Fruit fly (Drosophila melanogaster) whole organism, embryonic: ENCODE measurements around the gene CG12171.
A peak's percentile ranks its signal among the peaks of the same experiment; 100 is the strongest.

Experiments used
- Bdp1 ChIP-seq: fragments of 200-800 bp; sonication (Bioruptor generic); optimal IDR thresholded peaks from 3 replicates; lab custom pipeline; 2016; ENCODE audit warnings: missing biosample characterization, missing genetic modification characterization
- Bgb ChIP-seq: fragments of 200-800 bp; sonication (Bioruptor generic); IDR thresholded peaks from 2 replicates; pipeline ENCODE4 v1.3.6; 2022; ENCODE audit warnings: missing biosample characterization, missing genetic modification characterization; ENCODE audit not compliant: partially characterized antibody
- CG10267 ChIP-seq: fragments of 200-800 bp; sonication (Bioruptor generic); optimal IDR thresholded peaks from 2 replicates; lab custom pipeline; 2018; ENCODE audit warnings: missing biosample characterization, mild to moderate bottlenecking, missing genetic modification characterization, moderate library complexity
- CG10431 ChIP-seq: fragments of 200-800 bp; sonication (Bioruptor generic); optimal IDR thresholded peaks from 3 replicates; lab custom pipeline; 2018; ENCODE audit warnings: missing biosample characterization, mild to moderate bottlenecking, missing genetic modification characterization
- CG10959 ChIP-seq: fragments of 200-800 bp; sonication (Bioruptor generic); IDR thresholded peaks from 2 replicates; pipeline ENCODE4 v1.3.6; 2022; ENCODE audit warnings: missing biosample characterization, missing genetic modification characterization
- CG11093 ChIP-seq: fragments of 200-800 bp; sonication (Bioruptor generic); IDR thresholded peaks from 3 replicates; pipeline ENCODE4 v1.3.6; 2022; ENCODE audit warnings: missing biosample characterization, missing genetic modification characterization
- CG11723 ChIP-seq: fragments of 200-800 bp; sonication (Bioruptor generic); optimal IDR thresholded peaks from 2 replicates; lab custom pipeline; 2017; ENCODE audit warnings: missing biosample characterization, mild to moderate bottlenecking, missing genetic modification characterization
- CG13123 ChIP-seq: fragments of 200-800 bp; sonication (Bioruptor generic); optimal IDR thresholded peaks from 2 replicates; lab custom pipeline; 2016; ENCODE audit warnings: missing biosample characterization, missing genetic modification characterization
- CG13424 ChIP-seq: fragments of 200-800 bp; sonication (Bioruptor generic); optimal IDR thresholded peaks from 2 replicates; lab custom pipeline; 2019; ENCODE audit warnings: missing biosample characterization, mild to moderate bottlenecking, missing genetic modification characterization, moderate library complexity
- CG14050 ChIP-seq: fragments of 200-800 bp; sonication (Bioruptor generic); IDR thresholded peaks from 3 replicates; pipeline ENCODE4 v1.3.6; 2022; ENCODE audit warnings: missing biosample characterization, missing genetic modification characterization
- CG14441 ChIP-seq: fragments of 200-800 bp; sonication (Bioruptor generic); IDR thresholded peaks from 2 replicates; pipeline ENCODE4 v1.3.6; 2022; ENCODE audit warnings: missing biosample characterization, missing genetic modification characterization
- CG14710 ChIP-seq: fragments of 200-800 bp; sonication (Bioruptor generic); optimal IDR thresholded peaks from 3 replicates; lab custom pipeline; 2019; ENCODE audit warnings: missing biosample characterization, mild to moderate bottlenecking, missing genetic modification characterization, moderate library complexity
- CG1529 ChIP-seq: fragments of 200-800 bp; sonication (Bioruptor generic); optimal IDR thresholded peaks from 3 replicates; lab custom pipeline; 2018; ENCODE audit warnings: missing biosample characterization, missing genetic modification characterization
- CG15601 ChIP-seq: fragments of 200-800 bp; sonication (Bioruptor generic); optimal IDR thresholded peaks from 3 replicates; lab custom pipeline; 2019; ENCODE audit warnings: missing biosample characterization, mild to moderate bottlenecking, missing genetic modification characterization, moderate library complexity
- CG15696 ChIP-seq: fragments of 200-800 bp; sonication (Bioruptor generic); optimal IDR thresholded peaks from 2 replicates; lab custom pipeline; 2019; ENCODE audit warnings: missing biosample characterization, mild to moderate bottlenecking, missing genetic modification characterization, moderate library complexity
- CG2199 ChIP-seq: fragments of 200-800 bp; sonication (Bioruptor generic); IDR thresholded peaks from 3 replicates; pipeline ENCODE4 v1.3.6; 2022; ENCODE audit warnings: missing biosample characterization, missing genetic modification characterization
- CG30403 ChIP-seq: fragments of 200-800 bp; sonication (Bioruptor generic); optimal IDR thresholded peaks from 3 replicates; lab custom pipeline; 2016; ENCODE audit warnings: missing biosample characterization, missing genetic modification characterization
- CG31388 ChIP-seq: fragments of 200-800 bp; sonication (Bioruptor generic); optimal IDR thresholded peaks from 2 replicates; lab custom pipeline; 2016; ENCODE audit warnings: missing biosample characterization, missing genetic modification characterization
- CG32767 ChIP-seq: fragments of 200-800 bp; sonication (Bioruptor generic); IDR thresholded peaks from 2 replicates; pipeline ENCODE4 v1.3.6; 2022; ENCODE audit warnings: missing biosample characterization, missing genetic modification characterization
- CG4707 ChIP-seq: fragments of 200-800 bp; sonication (Bioruptor generic); optimal IDR thresholded peaks from 2 replicates; lab custom pipeline; 2018; ENCODE audit warnings: missing biosample characterization, mild to moderate bottlenecking, missing genetic modification characterization, moderate library complexity
- CG4730 ChIP-seq: fragments of 200-800 bp; sonication (Bioruptor generic); IDR thresholded peaks from 2 replicates; pipeline ENCODE4 v1.3.6; 2022; ENCODE audit warnings: missing biosample characterization, missing genetic modification characterization
- CG6272 ChIP-seq: fragments of 200-800 bp; sonication (Bioruptor generic); IDR thresholded peaks from 2 replicates; pipeline ENCODE4 v1.3.6; 2022; ENCODE audit warnings: missing biosample characterization, missing genetic modification characterization
- CG9727 ChIP-seq: fragments of 200-800 bp; sonication (Bioruptor generic); optimal IDR thresholded peaks from 3 replicates; lab custom pipeline; 2017; ENCODE audit warnings: missing biosample characterization, mild to moderate bottlenecking, missing genetic modification characterization
- CrebB ChIP-seq: fragments of 200-800 bp; sonication (Bioruptor generic); optimal IDR thresholded peaks from 3 replicates; lab custom pipeline; 2018; ENCODE audit warnings: missing biosample characterization, mild to moderate bottlenecking, missing genetic modification characterization
- Drgx ChIP-seq: fragments of 200-800 bp; sonication (Bioruptor generic); IDR thresholded peaks from 2 replicates; pipeline ENCODE4 v1.3.6; 2022; ENCODE audit warnings: missing biosample characterization, missing genetic modification characterization
- Fer1 ChIP-seq: fragments of 200-800 bp; sonication (Bioruptor generic); optimal IDR thresholded peaks from 2 replicates; lab custom pipeline; 2017; ENCODE audit warnings: missing biosample characterization, mild to moderate bottlenecking, missing genetic modification characterization
- Lpt ChIP-seq: fragments of >200 bp; optimal IDR thresholded peaks from 2 replicates; lab custom pipeline; 2018; ENCODE audit warnings: missing biosample characterization, missing genetic modification characterization
- Myb ChIP-seq: fragments of 200-800 bp; sonication (Bioruptor generic); optimal IDR thresholded peaks from 2 replicates; lab custom pipeline; 2016; ENCODE audit warnings: missing biosample characterization, missing genetic modification characterization
- Rfx ChIP-seq: fragments of 200-800 bp; sonication (Bioruptor generic); IDR thresholded peaks from 2 replicates; pipeline ENCODE4 v1.3.6; 2022; ENCODE audit warnings: missing biosample characterization, missing genetic modification characterization
- Sin3A ChIP-seq: fragments of >200 bp; optimal IDR thresholded peaks from 2 replicates; lab custom pipeline; 2018
- Sry-δ ChIP-seq: fragments of 200-800 bp; sonication (Bioruptor generic); optimal IDR thresholded peaks from 2 replicates; lab custom pipeline; 2016; ENCODE audit warnings: missing biosample characterization, missing genetic modification characterization
- Xrp1 ChIP-seq: fragments of 200-800 bp; sonication (Bioruptor generic); IDR thresholded peaks from 2 replicates; pipeline ENCODE4 v1.3.6; 2022; ENCODE audit warnings: missing biosample characterization, missing genetic modification characterization
- caup ChIP-seq: fragments of 200-800 bp; sonication (Bioruptor generic); optimal IDR thresholded peaks from 3 replicates; lab custom pipeline; 2017; ENCODE audit warnings: missing biosample characterization, mild to moderate bottlenecking, missing genetic modification characterization, moderate library complexity; ENCODE audit not compliant: severe bottlenecking
- corto ChIP-seq: fragments of 200-800 bp; sonication (Bioruptor generic); optimal IDR thresholded peaks from 2 replicates; lab custom pipeline; 2016; ENCODE audit warnings: missing biosample characterization, mild to moderate bottlenecking, missing genetic modification characterization, moderate library complexity
- emc ChIP-seq: fragments of 200-800 bp; sonication (Bioruptor generic); optimal IDR thresholded peaks from 2 replicates; lab custom pipeline; 2016; ENCODE audit warnings: missing biosample characterization, missing genetic modification characterization
- exex ChIP-seq: fragments of 200-800 bp; sonication (Bioruptor generic); optimal IDR thresholded peaks from 4 replicates; lab custom pipeline; 2018; ENCODE audit warnings: missing biosample characterization, mild to moderate bottlenecking, missing genetic modification characterization, moderate library complexity
- fu2 ChIP-seq: fragments of 200-800 bp; sonication (Bioruptor generic); optimal IDR thresholded peaks from 2 replicates; lab custom pipeline; 2016; ENCODE audit warnings: missing biosample characterization, missing genetic modification characterization
- her ChIP-seq: fragments of 200-800 bp; sonication (Bioruptor generic); optimal IDR thresholded peaks from 2 replicates; lab custom pipeline; 2016; ENCODE audit warnings: missing biosample characterization, missing genetic modification characterization
- kay ChIP-seq: fragments of 200-800 bp; sonication (Bioruptor generic); optimal IDR thresholded peaks from 2 replicates; lab custom pipeline; 2016; ENCODE audit warnings: missing biosample characterization, missing genetic modification characterization
- lmd ChIP-seq: fragments of 200-800 bp; sonication (Bioruptor generic); IDR thresholded peaks from 2 replicates; pipeline ENCODE4 v1.3.6; 2022; ENCODE audit warnings: missing biosample characterization, missing genetic modification characterization
- pum ChIP-seq: fragments of 200-800 bp; sonication (Bioruptor generic); optimal IDR thresholded peaks from 2 replicates; lab custom pipeline; 2016; ENCODE audit warnings: missing biosample characterization, missing genetic modification characterization
- scrt ChIP-seq: fragments of 200-800 bp; sonication (Bioruptor generic); optimal IDR thresholded peaks from 2 replicates; lab custom pipeline; 2018; ENCODE audit warnings: missing biosample characterization, mild to moderate bottlenecking, missing genetic modification characterization, moderate library complexity
- slou ChIP-seq: fragments of 200-800 bp; sonication (Bioruptor generic); optimal IDR thresholded peaks from 3 replicates; lab custom pipeline; 2016; ENCODE audit warnings: missing biosample characterization, missing genetic modification characterization
- stwl ChIP-seq: fragments of 200-800 bp; sonication (Bioruptor generic); optimal IDR thresholded peaks from 3 replicates; lab custom pipeline; 2018; ENCODE audit warnings: missing biosample characterization, mild to moderate bottlenecking, missing genetic modification characterization, moderate library complexity
- sug ChIP-seq: fragments of 200-800 bp; optimal IDR thresholded peaks from 2 replicates; lab custom pipeline; 2019; ENCODE audit warnings: missing biosample characterization, mild to moderate bottlenecking, missing genetic modification characterization, moderate library complexity
- tin ChIP-seq: fragments of 200-800 bp; sonication (Bioruptor generic); optimal IDR thresholded peaks from 3 replicates; lab custom pipeline; 2016; ENCODE audit warnings: missing biosample characterization, missing genetic modification characterization
- tna ChIP-seq: fragments of 200-800 bp; sonication (Bioruptor generic); IDR thresholded peaks from 2 replicates; pipeline ENCODE4 v1.3.6; 2022; ENCODE audit warnings: missing biosample characterization, missing genetic modification characterization; ENCODE audit not compliant: partially characterized antibody
- unpg ChIP-seq: fragments of 200-800 bp; sonication (Bioruptor generic); optimal IDR thresholded peaks from 3 replicates; lab custom pipeline; 2018; ENCODE audit warnings: missing biosample characterization, mild to moderate bottlenecking, missing genetic modification characterization, moderate library complexity
- usp ChIP-seq: fragments of >200 bp; optimal IDR thresholded peaks from 2 replicates; lab custom pipeline; 2017; ENCODE audit warnings: missing biosample characterization, missing genetic modification characterization
- vnd ChIP-seq: fragments of 200-800 bp; sonication (Bioruptor generic); IDR thresholded peaks from 3 replicates; pipeline ENCODE4 v1.3.6; 2022; ENCODE audit warnings: missing biosample characterization, missing genetic modification characterization; ENCODE audit not compliant: partially characterized antibody

CG12171 gene

DNA sequence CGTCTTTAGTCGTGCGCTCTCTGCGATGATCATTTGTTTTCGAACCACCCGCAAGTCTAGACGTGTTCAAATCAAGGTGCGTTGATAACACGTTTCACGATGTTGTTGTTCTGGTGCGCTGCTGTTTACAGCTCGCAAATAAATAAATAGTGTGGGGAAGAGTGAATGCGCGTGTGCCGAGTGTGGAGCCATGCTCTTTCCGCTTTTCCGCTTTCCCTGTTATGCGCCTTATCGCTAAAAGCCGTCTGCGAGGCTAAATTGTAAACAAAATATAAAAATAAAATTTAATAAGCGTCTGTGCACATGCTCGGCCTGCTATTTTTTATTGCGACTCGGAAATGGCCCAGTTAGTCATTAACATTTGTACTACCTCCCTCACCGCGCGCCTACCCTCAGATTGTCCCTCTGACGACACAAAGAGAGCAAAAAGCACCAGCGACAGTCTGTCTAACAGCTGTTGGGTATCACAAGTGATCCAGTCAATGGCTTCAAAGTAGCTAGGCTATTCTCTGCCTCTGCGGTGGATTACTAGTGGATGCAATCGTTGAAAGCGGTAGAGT is 39.3 kb downstream of the CG12171 start (continued):
- TF ChIP-seq tna (GFP tag; lab: Robert Waterston, UW) (no peak), Myb (peak; percentile 19), CrebB (tag; lab: Kevin White, UChicago) (peak; percentile 92), CG14710 (tag; lab: Kevin White, UChicago) (peak; percentile 72), CG13123 (GFP tag; lab: Kevin White, UChicago) (peak; percentile 71), Sin3A (lab: Kevin White, UChicago) (no peak), CG10431 (GFP tag; lab: Kevin White, UChicago) (peak; percentile 89), CG32767 (GFP tag; lab: Robert Waterston, UW) (peak; percentile 48; the same call in 1 of the 2 replicates), slou (no peak), Fer1 (peak; percentile 93), Bdp1 (GFP tag; lab: Kevin White, UChicago) (peak; percentile 23), Rfx (GFP tag; lab: Robert Waterston, UW) (peak; percentile 63; the same call in 1 of the 2 replicates), CG14050 (GFP tag; lab: Robert Waterston, UW) (0 out of 3 replicates have a peak, but pooled peaks have one; percentile 12), CG4707 (GFP tag; lab: Kevin White, UChicago) (peak; percentile 93), her (GFP tag; lab: Kevin White, UChicago) (peak; percentile 82), CG15696 (peak; percentile 80), scrt (GFP tag; lab: Kevin White, UChicago) (no peak), CG11723 (GFP tag; lab: Kevin White, UChicago) (peak; percentile 87), usp (no peak), CG14441 (GFP tag; lab: Robert Waterston, UW) (0 out of 2 replicates have a peak, but pooled peaks have one; percentile 38), caup (GFP tag; lab: Kevin White, UChicago) (peak; percentile 90), CG2199 (peak; percentile 74; the same call in 2 of the 3 replicates), tin (GFP tag; lab: Kevin White, UChicago) (peak; percentile 34), Drgx (peak; percentile 38; the same call in 1 of the 2 replicates), CG6272 (GFP tag; lab: Robert Waterston, UW) (no peak), CG13424 (tag; lab: Kevin White, UChicago) (peak; percentile 70), CG15601 (tag; lab: Kevin White, UChicago) (peak; percentile 94), sug (tag; lab: Kevin White, UChicago) (peak; percentile 98), pum (peak; percentile 40), CG11093 (GFP tag; lab: Robert Waterston, UW) (peak; percentile 36; the same call in 1 of the 3 replicates), CG10267 (tag; lab: Kevin White, UChicago) (peak; percentile 44), CG30403 (GFP tag; lab: Kevin White, UChicago) (no peak), exex (tag; lab: Kevin White, UChicago) (peak; percentile 78), stwl (no peak), kay (GFP tag; lab: Kevin White, UChicago) (peak; percentile 52), emc (GFP tag; lab: Kevin White, UChicago) (no peak), CG31388 (GFP tag; lab: Kevin White, UChicago) (no peak), unpg (peak; percentile 78), Bgb (peak; percentile 31; the same call in 1 of the 2 replicates), CG1529 (peak; percentile 87), CG4730 (GFP tag; lab: Robert Waterston, UW) (peak; percentile 16; the same call in 1 of the 2 replicates), CG10959 (GFP tag; lab: Robert Waterston, UW) (no peak), Lpt (GFP tag; lab: Kevin White, UChicago) (no peak), vnd (GFP tag; lab: Robert Waterston, UW) (no peak), lmd (GFP tag; lab: Robert Waterston, UW) (no peak), Xrp1 (peak; percentile 73), Sry-δ (GFP tag; lab: Kevin White, UChicago) (peak; percentile 7), fu2 (GFP tag; lab: Kevin White, UChicago) (peak; percentile 38), corto (GFP tag; lab: Kevin White, UChicago) (peak; percentile 31), CG9727 (GFP tag; lab: Kevin White, UChicago) (peak; percentile 80)
